Worm (Caenorhabditis elegans) whole organism, midembryonic: ENCODE measurements around the gene R11G10.4.

Source experiments
- T22C8.4 ChIP-seq: fragments of 200-800 bp; sonication (Bioruptor generic); IDR thresholded peaks from 2 replicates; pipeline ENCODE4 v1.3.6; 2022; ENCODE audit warnings: missing genetic modification characterization, missing compliant biosample characterization
- cog-1 ChIP-seq: sonication (generic microtip); optimal IDR thresholded peaks from 2 replicates; lab custom pipeline; 2016; ENCODE audit warnings: missing genetic modification characterization, missing compliant biosample characterization
- flt-1 ChIP-seq: fragments of 200-800 bp; sonication (Bioruptor generic); IDR thresholded peaks from 2 replicates; pipeline ENCODE4 v1.3.6; 2022; ENCODE audit warnings: missing genetic modification characterization, missing compliant biosample characterization
- klf-2 ChIP-seq: fragments of 200-800 bp; sonication (Bioruptor generic); conservative IDR thresholded peaks from 2 replicates; pipeline ENCODE4 v1.3.6; 2022; ENCODE audit warnings: missing genetic modification reagents, missing genetic modification characterization, missing compliant biosample characterization
- med-1 ChIP-seq: sonication (generic microtip); optimal IDR thresholded peaks from 2 replicates; lab custom pipeline; 2017; ENCODE audit warnings: missing genetic modification characterization, mild to moderate bottlenecking, missing compliant biosample characterization, antibody characterized with exemption, missing genetic modification reagents; ENCODE audit not compliant: insufficient read depth
- ref-1 ChIP-seq: fragments of 200-800 bp; sonication (Bioruptor generic); conservative IDR thresholded peaks from 2 replicates; pipeline ENCODE4 v1.3.6; 2022; ENCODE audit warnings: missing genetic modification reagents, missing genetic modification characterization, missing compliant biosample characterization
- tab-1 ChIP-seq: fragments of 200-800 bp; sonication (Bioruptor generic); IDR thresholded peaks from 2 replicates; pipeline ENCODE4 v1.3.6; 2022; ENCODE audit warnings: missing genetic modification characterization, missing compliant biosample characterization
- ztf-23 ChIP-seq: fragments of 200-800 bp; sonication (Bioruptor generic); IDR thresholded peaks from 2 replicates; pipeline ENCODE4 v1.3.6; 2022; ENCODE audit warnings: missing genetic modification reagents, missing genetic modification characterization, missing compliant biosample characterization
- ztf-29 ChIP-seq: fragments of 200-800 bp; sonication (Bioruptor generic); IDR thresholded peaks from 2 replicates; pipeline ENCODE4 v1.3.6; 2022; ENCODE audit warnings: missing genetic modification reagents, missing genetic modification characterization, missing compliant biosample characterization

DNA sequence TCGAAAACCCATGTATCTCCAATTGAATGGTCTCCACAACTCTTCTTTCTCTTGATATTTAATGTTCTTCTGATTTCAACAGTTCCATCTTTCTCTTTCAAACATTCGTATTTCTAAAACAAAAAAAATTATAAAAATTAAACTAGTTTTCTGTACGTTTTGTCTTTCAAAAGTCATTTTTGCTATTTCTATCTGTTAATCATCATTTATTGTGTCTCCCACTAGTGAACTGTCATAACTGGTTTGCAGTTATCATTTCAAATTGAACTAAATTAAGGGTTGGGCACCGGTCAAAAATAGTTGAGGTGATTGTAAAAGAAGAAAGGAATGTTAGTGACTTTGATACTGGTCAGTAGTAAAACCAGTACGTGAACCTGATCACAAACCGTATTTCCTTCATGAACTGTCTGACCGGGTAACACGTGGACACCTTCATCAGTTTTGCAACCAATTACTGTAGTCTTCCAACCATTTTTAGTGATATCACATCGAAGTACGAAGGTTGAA lies 18.1 kb upstream of the R11G10.4 start:
- TF ChIP-seq tab-1 (GFP tag; lab: Robert Waterston, UW): no peak
- TF ChIP-seq flt-1 (GFP tag; lab: Robert Waterston, UW): no peak
- TF ChIP-seq cog-1 (tag; lab: Kevin White, UChicago): no peak
- no peak for TF ChIP-seq ztf-29 (GFP tag; lab: Robert Waterston, UW)
- TF ChIP-seq klf-2 (GFP tag; lab: Robert Waterston, UW): no peak
- no peak for TF ChIP-seq ztf-23 (GFP tag; lab: Robert Waterston, UW)
- TF ChIP-seq med-1: no peak
- no peak for TF ChIP-seq T22C8.4 (GFP tag; lab: Robert Waterston, UW)
- no peak for TF ChIP-seq ref-1 (GFP tag; lab: Robert Waterston, UW)
